Worm (Caenorhabditis elegans): ENCODE results near the gene C24A3.1.

ce11 chrX:8991856-8992456, 6.9 kb upstream of the C24A3.1 start, which contains the start of gene C24A3.4:
- TF ChIP-seq sem-2 (GFP tag; optimal IDR thresholded peaks at IDR 0.05): no peak
- TF ChIP-seq pha-4 (tag; optimal IDR thresholded peaks at IDR 0.05): no peak
- no peak for TF ChIP-seq snpc-4 (tag; optimal IDR thresholded peaks at IDR 0.05)
- no peak for TF ChIP-seq ztf-11 (tag; optimal IDR thresholded peaks at IDR 0.05)
- no peak for TF ChIP-seq tbx-8 (GFP tag; optimal IDR thresholded peaks at IDR 0.05)
- TF ChIP-seq unc-39 (tag; optimal IDR thresholded peaks at IDR 0.05): no peak
- no peak for TF ChIP-seq nhr-12 (tag; optimal IDR thresholded peaks at IDR 0.05)
- no peak for TF ChIP-seq ces-1 (GFP tag; optimal IDR thresholded peaks at IDR 0.05)
- TF ChIP-seq nhr-28 (tag; optimal IDR thresholded peaks at IDR 0.05): no peak

Data from whole organism, mixed stage, embryonic.